Fruit fly (Drosophila melanogaster) whole organism, embryonic: ENCODE data around the gene path.

Source experiments
- Bdp1 ChIP-seq: fragments of 200-800 bp; sonication (Bioruptor generic); optimal IDR thresholded peaks from 3 replicates; lab custom pipeline; 2016; ENCODE audit warnings: missing biosample characterization, missing genetic modification characterization
- CG10147 ChIP-seq: fragments of 200-800 bp; sonication (Bioruptor generic); optimal IDR thresholded peaks from 2 replicates; lab custom pipeline; 2019; ENCODE audit warnings: missing biosample characterization, mild to moderate bottlenecking, missing genetic modification characterization, moderate library complexity
- CG10267 ChIP-seq: fragments of 200-800 bp; sonication (Bioruptor generic); optimal IDR thresholded peaks from 2 replicates; lab custom pipeline; 2018; ENCODE audit warnings: missing biosample characterization, mild to moderate bottlenecking, missing genetic modification characterization, moderate library complexity
- CG10366 ChIP-seq: fragments of 200-800 bp; sonication (Bioruptor generic); IDR thresholded peaks from 2 replicates; pipeline ENCODE4 v1.3.6; 2022; ENCODE audit warnings: missing biosample characterization, missing genetic modification characterization
- CG11093 ChIP-seq: fragments of 200-800 bp; sonication (Bioruptor generic); IDR thresholded peaks from 3 replicates; pipeline ENCODE4 v1.3.6; 2022; ENCODE audit warnings: missing biosample characterization, missing genetic modification characterization
- CG1233 ChIP-seq: fragments of 200-800 bp; sonication (Bioruptor generic); optimal IDR thresholded peaks from 4 replicates; lab custom pipeline; 2018; ENCODE audit warnings: missing biosample characterization, mild to moderate bottlenecking, missing genetic modification characterization
- CG12744 ChIP-seq: fragments of 200-800 bp; sonication (Bioruptor generic); optimal IDR thresholded peaks from 2 replicates; lab custom pipeline; 2016; ENCODE audit warnings: missing biosample characterization, missing genetic modification characterization
- CG14441 ChIP-seq: fragments of 200-800 bp; sonication (Bioruptor generic); IDR thresholded peaks from 2 replicates; pipeline ENCODE4 v1.3.6; 2022; ENCODE audit warnings: missing biosample characterization, missing genetic modification characterization
- CG1647 ChIP-seq: fragments of 200-800 bp; sonication (Bioruptor generic); optimal IDR thresholded peaks from 3 replicates; lab custom pipeline; 2016; ENCODE audit warnings: missing biosample characterization, missing genetic modification characterization
- CG3281 ChIP-seq: fragments of 200-800 bp; sonication (Bioruptor generic); optimal IDR thresholded peaks from 3 replicates; lab custom pipeline; 2017; ENCODE audit warnings: missing biosample characterization, mild to moderate bottlenecking, missing genetic modification characterization
- CG3995 ChIP-seq: fragments of 200-800 bp; sonication (Bioruptor generic); optimal IDR thresholded peaks from 3 replicates; lab custom pipeline; 2016; ENCODE audit warnings: missing biosample characterization, missing genetic modification characterization
- CG6254 ChIP-seq: fragments of 200-800 bp; sonication (Bioruptor generic); optimal IDR thresholded peaks from 3 replicates; lab custom pipeline; 2017; ENCODE audit warnings: mild to moderate bottlenecking, missing biosample characterization, missing genetic modification reagents, missing genetic modification characterization
- CG6272 ChIP-seq: fragments of 200-800 bp; sonication (Bioruptor generic); IDR thresholded peaks from 2 replicates; pipeline ENCODE4 v1.3.6; 2022; ENCODE audit warnings: missing biosample characterization, missing genetic modification characterization
- CG7987 ChIP-seq: fragments of 200-800 bp; sonication (Bioruptor generic); optimal IDR thresholded peaks from 2 replicates; lab custom pipeline; 2018; ENCODE audit warnings: missing biosample characterization, mild to moderate bottlenecking, missing genetic modification characterization, moderate library complexity
- CG8290 ChIP-seq, 3 experiments: fragments of 200-800 bp; sonication (Bioruptor generic); optimal IDR thresholded peaks; 2 replicates each; lab custom pipeline; 2016 to 2019; ENCODE audit warnings: missing biosample characterization in 3 of 3, missing genetic modification characterization in 3 of 3, mild to moderate bottlenecking in 2 of 3, moderate library complexity in 1 of 3
- CG8359 ChIP-seq: fragments of 200-800 bp; sonication (Bioruptor generic); optimal IDR thresholded peaks from 2 replicates; lab custom pipeline; 2017; ENCODE audit warnings: missing biosample characterization, mild to moderate bottlenecking, missing genetic modification characterization, borderline replicate concordance
- CG8924 ChIP-seq: fragments of 200-800 bp; optimal IDR thresholded peaks from 3 replicates; lab custom pipeline; 2019; ENCODE audit warnings: missing biosample characterization, mild to moderate bottlenecking, missing genetic modification characterization, moderate library complexity
- Dad ChIP-seq: fragments of 200-800 bp; sonication (Bioruptor generic); optimal IDR thresholded peaks from 3 replicates; lab custom pipeline; 2016; ENCODE audit warnings: missing biosample characterization, missing genetic modification characterization
- HLH3B ChIP-seq: fragments of 200-800 bp; sonication (Bioruptor generic); IDR thresholded peaks from 2 replicates; pipeline ENCODE4 v1.3.6; 2022; ENCODE audit warnings: missing biosample characterization, missing genetic modification characterization
- Meics ChIP-seq: fragments of 200-800 bp; sonication (Bioruptor generic); optimal IDR thresholded peaks from 2 replicates; lab custom pipeline; 2017; ENCODE audit warnings: missing biosample characterization, mild to moderate bottlenecking, missing genetic modification characterization
- Ssrp ChIP-seq: fragments of 200-800 bp; sonication (Bioruptor generic); optimal IDR thresholded peaks from 2 replicates; lab custom pipeline; 2018; ENCODE audit warnings: missing biosample characterization, mild to moderate bottlenecking, missing genetic modification characterization, moderate library complexity
- Taf1 ChIP-seq: fragments of 200-800 bp; sonication (Bioruptor generic); IDR thresholded peaks from 2 replicates; pipeline ENCODE4 v1.3.6; 2022; ENCODE audit warnings: missing biosample characterization, missing genetic modification characterization
- ara ChIP-seq: fragments of 200-800 bp; sonication (Bioruptor generic); IDR thresholded peaks from 2 replicates; pipeline ENCODE4 v1.3.6; 2022; ENCODE audit warnings: missing biosample characterization, missing genetic modification characterization
- bbx ChIP-seq: fragments of 200-800 bp; sonication (Bioruptor generic); IDR thresholded peaks from 2 replicates; pipeline ENCODE4 v1.3.6; 2022; ENCODE audit warnings: missing biosample characterization, missing genetic modification characterization; ENCODE audit not compliant: partially characterized antibody
- bsh ChIP-seq, 2 experiments: fragments of 200-800 bp; sonication (Bioruptor generic); optimal IDR thresholded peaks; 2 replicates each; lab custom pipeline; 2017 to 2018; ENCODE audit warnings: mild to moderate bottlenecking in 2 of 2, missing biosample characterization in 2 of 2, missing genetic modification characterization in 2 of 2, moderate library complexity in 1 of 2
- cg ChIP-seq: fragments of 200-800 bp; sonication (Bioruptor generic); optimal IDR thresholded peaks from 3 replicates; lab custom pipeline; 2019; ENCODE audit warnings: missing biosample characterization, mild to moderate bottlenecking, missing genetic modification characterization, moderate library complexity
- croc ChIP-seq: fragments of 200-800 bp; sonication (Bioruptor generic); conservative IDR thresholded peaks from 3 replicates; pipeline ENCODE4 v1.3.6; 2022; ENCODE audit warnings: missing biosample characterization, missing genetic modification characterization
- danr ChIP-seq: fragments of 200-800 bp; sonication (Bioruptor generic); IDR thresholded peaks from 2 replicates; pipeline ENCODE4 v1.3.6; 2022; ENCODE audit warnings: missing biosample characterization, missing genetic modification characterization
- dimm ChIP-seq: fragments of 200-800 bp; sonication (Bioruptor generic); IDR thresholded peaks from 2 replicates; pipeline ENCODE4 v1.3.6; 2022; ENCODE audit warnings: missing biosample characterization, missing genetic modification characterization
- dpn ChIP-seq, 2 experiments: fragments of 200-800 bp; sonication (Bioruptor generic); optimal IDR thresholded peaks; 3 replicates each; lab custom pipeline; 2016; ENCODE audit warnings: missing biosample characterization in 2 of 2, missing genetic modification characterization in 2 of 2
- eyg ChIP-seq: fragments of 200-800 bp; sonication (Bioruptor generic); optimal IDR thresholded peaks from 3 replicates; lab custom pipeline; 2016; ENCODE audit warnings: missing biosample characterization, missing genetic modification characterization
- gem ChIP-seq: fragments of 200-800 bp; sonication (Bioruptor generic); optimal IDR thresholded peaks from 2 replicates; lab custom pipeline; 2019; ENCODE audit warnings: missing biosample characterization, mild to moderate bottlenecking, missing genetic modification characterization, moderate library complexity
- gsb ChIP-seq: fragments of 200-800 bp; sonication (Bioruptor generic); IDR thresholded peaks from 2 replicates; pipeline ENCODE4 v1.3.6; 2022; ENCODE audit warnings: missing biosample characterization, missing genetic modification characterization
- inv ChIP-seq: fragments of 200-800 bp; sonication (Bioruptor generic); IDR thresholded peaks from 2 replicates; pipeline ENCODE4 v1.3.6; 2022; ENCODE audit warnings: missing biosample characterization, missing genetic modification characterization; ENCODE audit not compliant: partially characterized antibody
- jumu ChIP-seq: fragments of 200-800 bp; sonication (Bioruptor generic); optimal IDR thresholded peaks from 3 replicates; lab custom pipeline; 2016; ENCODE audit warnings: missing biosample characterization, missing genetic modification characterization
- klu ChIP-seq: fragments of 200-800 bp; sonication (Bioruptor generic); IDR thresholded peaks from 2 replicates; pipeline ENCODE4 v1.3.6; 2022; ENCODE audit warnings: missing biosample characterization, missing genetic modification characterization
- lab ChIP-seq: fragments of 200-800 bp; sonication (Bioruptor generic); optimal IDR thresholded peaks from 3 replicates; lab custom pipeline; 2017; ENCODE audit warnings: missing biosample characterization, missing genetic modification characterization, mild to moderate bottlenecking, moderate library complexity, missing genetic modification reagents
- mam ChIP-seq: fragments of 200-800 bp; sonication (Bioruptor generic); optimal IDR thresholded peaks from 3 replicates; lab custom pipeline; 2016; ENCODE audit warnings: missing biosample characterization, missing genetic modification characterization
- mld ChIP-seq: fragments of 200-800 bp; sonication (Bioruptor generic); IDR thresholded peaks from 3 replicates; pipeline ENCODE4 v1.3.6; 2022; ENCODE audit warnings: missing biosample characterization, missing genetic modification characterization; ENCODE audit not compliant: partially characterized antibody
- onecut ChIP-seq: fragments of 200-800 bp; sonication (Bioruptor generic); IDR thresholded peaks from 2 replicates; pipeline ENCODE4 v1.3.6; 2022; ENCODE audit warnings: missing biosample characterization, missing genetic modification characterization
- repo ChIP-seq: fragments of 200-800 bp; sonication (Bioruptor generic); optimal IDR thresholded peaks from 2 replicates; lab custom pipeline; 2016; ENCODE audit warnings: missing biosample characterization, missing genetic modification characterization
- salm ChIP-seq: fragments of 200-800 bp; sonication (Bioruptor generic); optimal IDR thresholded peaks from 2 replicates; lab custom pipeline; 2018; ENCODE audit warnings: missing biosample characterization, mild to moderate bottlenecking, missing genetic modification characterization
- slou ChIP-seq: fragments of 200-800 bp; sonication (Bioruptor generic); optimal IDR thresholded peaks from 3 replicates; lab custom pipeline; 2016; ENCODE audit warnings: missing biosample characterization, missing genetic modification characterization
- trh ChIP-seq: fragments of 200-800 bp; sonication (Bioruptor generic); optimal IDR thresholded peaks from 2 replicates; lab custom pipeline; 2016; ENCODE audit warnings: missing biosample characterization, missing genetic modification characterization
- ttk ChIP-seq: fragments of 200-800 bp; sonication (Bioruptor generic); IDR thresholded peaks from 2 replicates; pipeline ENCODE4 v2.1.2; 2022; ENCODE audit warnings: missing biosample characterization, missing genetic modification characterization
- unc-4 ChIP-seq: fragments of 200-800 bp; sonication (Bioruptor generic); IDR thresholded peaks from 2 replicates; pipeline ENCODE4 v1.3.6; 2022; ENCODE audit warnings: missing biosample characterization, missing genetic modification characterization; ENCODE audit not compliant: partially characterized antibody
- vvl ChIP-seq: fragments of 200-800 bp; sonication (Bioruptor generic); IDR thresholded peaks from 2 replicates; pipeline ENCODE4 v1.3.6; 2022; ENCODE audit warnings: missing biosample characterization, missing genetic modification characterization
- zf30C ChIP-seq: fragments of 200-800 bp; sonication (Bioruptor generic); optimal IDR thresholded peaks from 3 replicates; lab custom pipeline; 2018; ENCODE audit warnings: missing biosample characterization, mild to moderate bottlenecking, missing genetic modification characterization

The path gene

dm6 chr3L:9511287-9512256 is 6.4 kb upstream of the path start, which contains the start of gene RpS9 (continued):
- TF ChIP-seq bbx (GFP tag; lab: Robert Waterston, UW) (peak; percentile 22; the same call in 1 of the 2 replicates), CG3995 (GFP tag; lab: Kevin White, UChicago) (peak; percentile 9), CG10267 (tag; lab: Kevin White, UChicago) (peak; percentile 46), CG8290 (GFP tag; optimal IDR thresholded peaks at IDR 0.05; lab: Kevin White, UChicago) (peak; percentile 20), CG8290 (tag; optimal IDR thresholded peaks at IDR 0.05; lab: Kevin White, UChicago) (peak in 1 of 2 experiments; percentile 65), CG1233 (GFP tag; lab: Kevin White, UChicago) (no peak), trh (GFP tag; lab: Kevin White, UChicago) (no peak), Meics (GFP tag; lab: Kevin White, UChicago) (peak; percentile 24), CG11093 (no peak), dimm (GFP tag; lab: Robert Waterston, UW) (no peak), CG1647 (GFP tag; lab: Kevin White, UChicago) (no peak), CG6254 (no peak), Taf1 (GFP tag; lab: Robert Waterston, UW) (no peak), CG8924 (tag; lab: Kevin White, UChicago) (peak; percentile 19), repo (GFP tag; lab: Kevin White, UChicago) (no peak), Bdp1 (GFP tag; lab: Kevin White, UChicago) (no peak), mam (GFP tag; lab: Kevin White, UChicago) (no peak), ara (GFP tag; lab: Robert Waterston, UW) (no peak), bsh (GFP tag; optimal IDR thresholded peaks at IDR 0.05; lab: Kevin White, UChicago) (no peak), dpn (GFP tag; optimal IDR thresholded peaks at IDR 0.05; lab: Kevin White, UChicago) (no peak), gem (peak; percentile 4), zf30C (no peak), CG10366 (no peak), CG7987 (GFP tag; lab: Kevin White, UChicago) (no peak), croc (no peak), CG8359 (GFP tag; lab: Kevin White, UChicago) (no peak), onecut (GFP tag; lab: Robert Waterston, UW) (no peak), CG12744 (no peak), eyg (GFP tag; lab: Kevin White, UChicago) (no peak), mld (GFP tag; lab: Robert Waterston, UW) (no peak), CG10147 (GFP tag; lab: Kevin White, UChicago) (no peak), inv (no peak), vvl (GFP tag; lab: Robert Waterston, UW) (peak; percentile 12), gsb (GFP tag; lab: Robert Waterston, UW) (no peak), Dad (GFP tag; lab: Kevin White, UChicago) (no peak), unc-4 (GFP tag; lab: Robert Waterston, UW) (no peak), CG3281 (GFP tag; lab: Kevin White, UChicago) (peak; percentile 68), klu (GFP tag; lab: Robert Waterston, UW) (no peak), slou (GFP tag; lab: Kevin White, UChicago) (no peak), cg (GFP tag; lab: Kevin White, UChicago) (no peak), salm (tag; lab: Kevin White, UChicago) (peak; percentile 19), danr (GFP tag; lab: Robert Waterston, UW) (no peak), lab (peak; percentile 58), jumu (GFP tag; lab: Kevin White, UChicago) (no peak), CG6272 (GFP tag; lab: Robert Waterston, UW) (no peak), CG14441 (GFP tag; lab: Robert Waterston, UW) (no peak), Ssrp (no peak), ttk (GFP tag; lab: Robert Waterston, UW) (no peak), HLH3B (GFP tag; lab: Robert Waterston, UW) (no peak)
